Fruit fly (Drosophila melanogaster): ENCODE data around the gene Shab.

Shab gene

dm6 chr3L:2913291-2913690, 18.5 kb downstream of the Shab start (continued):
- TF ChIP-seq Sox102F (GFP tag; optimal IDR thresholded peaks at IDR 0.05) (peak; percentile 42), maf-S (GFP tag; optimal IDR thresholded peaks at IDR 0.05) (no peak), zen (tag; optimal IDR thresholded peaks at IDR 0.05) (no peak), CG18262 (tag; optimal IDR thresholded peaks at IDR 0.05) (no peak), HLH54F (GFP tag; optimal IDR thresholded peaks at IDR 0.05) (no peak), CG12299 (tag; optimal IDR thresholded peaks at IDR 0.05) (no peak), chif (GFP tag; optimal IDR thresholded peaks at IDR 0.05) (no peak), danr (GFP tag; IDR thresholded peaks at IDR 0.05) (no peak), repo (GFP tag; optimal IDR thresholded peaks at IDR 0.05) (no peak), scrt (GFP tag; optimal IDR thresholded peaks at IDR 0.05) (peak; percentile 34), CG17328 (GFP tag; IDR thresholded peaks at IDR 0.05) (0 out of 2 replicates have a peak, but pooled peaks have one; percentile 29), CG7786 (GFP tag; optimal IDR thresholded peaks at IDR 0.05) (peak; percentile 15), CG32772 (GFP tag; IDR thresholded peaks at IDR 0.05) (no peak), CG2129 (GFP tag; IDR thresholded peaks at IDR 0.05; ENCODE audit: partially characterized antibody) (no peak), CG11696 (GFP tag; IDR thresholded peaks at IDR 0.05) (no peak), kay (GFP tag; optimal IDR thresholded peaks at IDR 0.05) (no peak), E2f2 (GFP tag; IDR thresholded peaks at IDR 0.05) (no peak), CG1647 (GFP tag; optimal IDR thresholded peaks at IDR 0.05) (no peak), luna (GFP tag; optimal IDR thresholded peaks at IDR 0.05) (no peak), CG32532 (GFP tag; IDR thresholded peaks at IDR 0.05) (peak; percentile 36; the same call in 1 of the 2 replicates), lilli (GFP tag; optimal IDR thresholded peaks at IDR 0.05) (peak; percentile 58), az2 (GFP tag; optimal IDR thresholded peaks at IDR 0.05) (no peak), CG12219 (GFP tag; optimal IDR thresholded peaks at IDR 0.05) (no peak), CG13123 (GFP tag; optimal IDR thresholded peaks at IDR 0.05) (no peak), CG12071 (GFP tag; optimal IDR thresholded peaks at IDR 0.05) (peak; percentile 1), HLH4C (GFP tag; IDR thresholded peaks at IDR 0.05; ENCODE audit: partially characterized antibody) (no peak), peb (GFP tag; IDR thresholded peaks at IDR 0.05) (0 out of 2 replicates have a peak, but pooled peaks have one; percentile 22), CG12942 (GFP tag; optimal IDR thresholded peaks at IDR 0.05) (no peak), CG11247 (GFP tag; IDR thresholded peaks at IDR 0.05) (0 out of 2 replicates have a peak, but pooled peaks have one; percentile 9), hb (GFP tag; IDR thresholded peaks at IDR 0.05; ENCODE audit: partially characterized antibody) (no peak), ci (GFP tag; IDR thresholded peaks at IDR 0.05) (peak; percentile 69; the same call in 2 of the 3 replicates), sob (GFP tag; IDR thresholded peaks at IDR 0.05) (peak; percentile 61; the same call in 1 of the 2 replicates), CoRest (tag; optimal IDR thresholded peaks at IDR 0.05) (peak; percentile 28), NfI (GFP tag; optimal IDR thresholded peaks at IDR 0.05) (peak; percentile 17), sd (tag; optimal IDR thresholded peaks at IDR 0.05) (no peak), CG9609 (GFP tag; optimal IDR thresholded peaks at IDR 0.05) (no peak), Rfx (GFP tag; IDR thresholded peaks at IDR 0.05) (peak; percentile 56), Pdp1 (GFP tag; optimal IDR thresholded peaks at IDR 0.05) (peak in 1 of 2 experiments; percentile 9), CG7928 (GFP tag; optimal IDR thresholded peaks at IDR 0.05) (no peak), CG2116 (GFP tag; optimal IDR thresholded peaks at IDR 0.05) (no peak), pros (GFP tag; optimal IDR thresholded peaks at IDR 0.05) (no peak), CG2875 (GFP tag; optimal IDR thresholded peaks at IDR 0.05) (no peak), prd (optimal IDR thresholded peaks at IDR 0.05) (no peak), prd (GFP tag; IDR thresholded peaks at IDR 0.05) (peak; percentile 54; the same call in 1 of the 3 replicates), Lhr (GFP tag; optimal IDR thresholded peaks at IDR 0.05) (no peak), pb (GFP tag; optimal IDR thresholded peaks at IDR 0.05) (no peak), Tbp (GFP tag; optimal IDR thresholded peaks at IDR 0.05) (no peak), Nf-YA (GFP tag; IDR thresholded peaks at IDR 0.05) (no peak), CG13287 (GFP tag; IDR thresholded peaks at IDR 0.05; ENCODE audit: partially characterized antibody) (no peak), CG8478 (optimal IDR thresholded peaks at IDR 0.05) (no peak), Nf-YB (GFP tag; optimal IDR thresholded peaks at IDR 0.05) (no peak), CG7556 (GFP tag; optimal IDR thresholded peaks at IDR 0.05) (peak; percentile 70)

Data from whole organism, embryonic.